Worm (Caenorhabditis elegans): ENCODE measurements around the gene tsp-11.
"Not testable (repeated sequence)": the region's sequence is repeated elsewhere in the genome, so short reads cannot be mapped to it uniquely, and the experiment has no call there.

Gene tsp-11

ce11 chrX:9194081-9194480, 31.1 kb downstream of the tsp-11 start (continued):
- TF ChIP-seq efl-1 (GFP tag; optimal IDR thresholded peaks at IDR 0.05) = no peak
- no peak for TF ChIP-seq Y53F4B.3 (GFP tag; IDR thresholded peaks at IDR 0.05)
- TF ChIP-seq nfya-2 (GFP tag; IDR thresholded peaks at IDR 0.05) = no peak

- TF ChIP-seq ekl-4 (GFP tag; IDR thresholded peaks at IDR 0.05) (no peak), Y53G8AR.9 (GFP tag; conservative IDR thresholded peaks at IDR 0.05) (no peak), rpc-1 (optimal IDR thresholded peaks at IDR 0.05) (no peak), rpc-1 (tag; optimal IDR thresholded peaks at IDR 0.05) (no peak), ceh-79 (tag; optimal IDR thresholded peaks at IDR 0.05) (no peak), bed-2 (GFP tag; IDR thresholded peaks at IDR 0.05) (no peak), somi-1 (GFP tag; optimal IDR thresholded peaks at IDR 0.05) (no peak), nhr-27 (tag; optimal IDR thresholded peaks at IDR 0.05) (no peak), madf-10 (tag; optimal IDR thresholded peaks at IDR 0.05) (no peak), lag-1 (GFP tag; IDR thresholded peaks at IDR 0.05) (no peak), let-607 (tag; optimal IDR thresholded peaks at IDR 0.05) (no peak), ztf-28 (GFP tag; IDR thresholded peaks at IDR 0.05) (no peak), sptf-2 (GFP tag; optimal IDR thresholded peaks at IDR 0.05) (no peak), snpc-1.1 (tag; optimal IDR thresholded peaks at IDR 0.05; ENCODE audit: insufficient read depth) (no peak), zfh-2 (GFP tag; conservative IDR thresholded peaks at IDR 0.05) (no peak), let-526 (GFP tag; IDR thresholded peaks at IDR 0.05) (no peak), efl-1 (GFP tag; optimal IDR thresholded peaks at IDR 0.05) (no peak), tbx-9 (tag; optimal IDR thresholded peaks at IDR 0.05; ENCODE audit: borderline replicate concordance) (no peak), F22D6.2 (tag; optimal IDR thresholded peaks at IDR 0.05) (no peak), egl-18 (GFP tag; IDR thresholded peaks at IDR 0.05) (no peak)
Observed at ce11 chrX:9195375-9196098, 32.6 kb downstream of the tsp-11 start.

ce11 chrX:9203468-9203867, 40.5 kb downstream of the tsp-11 start, which contains the start of gene crb-3:
Gene crb-3, plus strand, starts transcription at chrX:9203768.
- not testable (repeated sequence) for TF ChIP-seq attf-3 (GFP tag; conservative IDR thresholded peaks at IDR 0.05); egl-18 (GFP tag; IDR thresholded peaks at IDR 0.05); mcd-1 (GFP tag; IDR thresholded peaks at IDR 0.05)

- TF ChIP-seq dox-1 (GFP tag; IDR thresholded peaks at IDR 0.05) = no peak
Observed at ce11 chrX:9204986-9205385, 42.0 kb downstream of the tsp-11 start.

ce11 chrX:9206731-9207130, 43.8 kb downstream of the tsp-11 start:
- TF ChIP-seq T07F8.4 (tag; optimal IDR thresholded peaks at IDR 0.05) (no peak), madf-3 (GFP tag; IDR thresholded peaks at IDR 0.05) (no peak), let-526 (GFP tag; IDR thresholded peaks at IDR 0.05) (no peak), T26A5.8 (tag; optimal IDR thresholded peaks at IDR 0.05) (no peak), nfyb-1 (GFP tag; IDR thresholded peaks at IDR 0.05) (no peak), C17E4.6 (GFP tag; IDR thresholded peaks at IDR 0.05) (no peak), Y95B8A.8 (GFP tag; IDR thresholded peaks at IDR 0.05) (no peak), lag-1 (GFP tag; IDR thresholded peaks at IDR 0.05) (no peak), rpc-1 (optimal IDR thresholded peaks at IDR 0.05) (no peak), rpc-1 (tag; optimal IDR thresholded peaks at IDR 0.05) (no peak), attf-6 (GFP tag; IDR thresholded peaks at IDR 0.05) (no peak), sptf-2 (GFP tag; optimal IDR thresholded peaks at IDR 0.05) (no peak), lin-54 (GFP tag; optimal IDR thresholded peaks at IDR 0.05) (no peak), aptf-3 (GFP tag; IDR thresholded peaks at IDR 0.05) (no peak), F33H1.4 (GFP tag; IDR thresholded peaks at IDR 0.05) (no peak), fkh-3 (tag; optimal IDR thresholded peaks at IDR 0.05) (no peak), unc-130 (GFP tag; optimal IDR thresholded peaks at IDR 0.05) (no peak), madf-10 (tag; optimal IDR thresholded peaks at IDR 0.05) (no peak), ccch-3 (GFP tag; optimal IDR thresholded peaks at IDR 0.05) (no peak)

All from whole organism, young adult.